Fruit fly (Drosophila melanogaster) whole organism, pupa: ENCODE measurements around the gene dnd.
A peak's percentile ranks its signal among the peaks of the same experiment; 100 is the strongest.

Experiments
- CG10348 ChIP-seq: fragments of 200-800 bp; sonication (Bioruptor generic); IDR thresholded peaks from 2 replicates; pipeline ENCODE4 v1.3.6; 2022; ENCODE audit warnings: missing biosample characterization, missing genetic modification characterization
- CG12605 ChIP-seq: fragments of 200-800 bp; sonication (Bioruptor generic); IDR thresholded peaks from 2 replicates; pipeline ENCODE4 v1.3.6; 2022; ENCODE audit warnings: missing biosample characterization, missing genetic modification characterization
- CG13204 ChIP-seq: fragments of 200-800 bp; sonication (Bioruptor generic); optimal IDR thresholded peaks from 2 replicates; lab custom pipeline; 2018; ENCODE audit warnings: missing biosample characterization, mild to moderate bottlenecking, missing genetic modification characterization, moderate library complexity
- CG14655 ChIP-seq: fragments of 200-800 bp; sonication (Bioruptor generic); optimal IDR thresholded peaks from 3 replicates; lab custom pipeline; 2017; ENCODE audit warnings: mild to moderate bottlenecking, missing biosample characterization, missing genetic modification reagents, missing genetic modification characterization
- CG15710 ChIP-seq: fragments of 200-800 bp; sonication (Bioruptor generic); optimal IDR thresholded peaks from 2 replicates; lab custom pipeline; 2018; ENCODE audit warnings: missing biosample characterization, mild to moderate bottlenecking, missing genetic modification characterization, moderate library complexity
- CG17806 ChIP-seq: fragments of 200-800 bp; sonication (Bioruptor generic); optimal IDR thresholded peaks from 2 replicates; lab custom pipeline; 2018; ENCODE audit warnings: missing biosample characterization, mild to moderate bottlenecking, missing genetic modification characterization, moderate library complexity
- CG32121 ChIP-seq: fragments of 200-800 bp; sonication (Bioruptor generic); IDR thresholded peaks from 2 replicates; pipeline ENCODE4 v1.3.6; 2022; ENCODE audit warnings: missing biosample characterization, missing genetic modification characterization
- CG34367 ChIP-seq: fragments of 200-800 bp; sonication (Bioruptor generic); optimal IDR thresholded peaks from 2 replicates; lab custom pipeline; 2018; ENCODE audit warnings: missing biosample characterization, mild to moderate bottlenecking, missing genetic modification characterization
- CG4496 ChIP-seq: fragments of 200-800 bp; sonication (Bioruptor generic); IDR thresholded peaks from 3 replicates; pipeline ENCODE4 v1.3.6; 2022; ENCODE audit warnings: missing biosample characterization, missing genetic modification characterization
- CG8159 ChIP-seq: fragments of 200-800 bp; sonication (Bioruptor generic); optimal IDR thresholded peaks from 3 replicates; lab custom pipeline; 2018; ENCODE audit warnings: missing biosample characterization, mild to moderate bottlenecking, missing genetic modification characterization, moderate library complexity
- CG8301 ChIP-seq: fragments of 200-800 bp; sonication (Bioruptor generic); optimal IDR thresholded peaks from 2 replicates; lab custom pipeline; 2018; ENCODE audit warnings: missing biosample characterization, mild to moderate bottlenecking, missing genetic modification characterization
- CG9948 ChIP-seq: fragments of 200-800 bp; sonication (Bioruptor generic); optimal IDR thresholded peaks from 2 replicates; lab custom pipeline; 2018; ENCODE audit warnings: missing biosample characterization, mild to moderate bottlenecking, missing genetic modification characterization, moderate library complexity
- D1 ChIP-seq: fragments of 200-800 bp; sonication (Bioruptor generic); optimal IDR thresholded peaks from 2 replicates; lab custom pipeline; 2018; ENCODE audit warnings: missing biosample characterization, mild to moderate bottlenecking, missing genetic modification characterization, moderate library complexity
- EcR ChIP-seq: fragments of 200-800 bp; sonication (Bioruptor generic); optimal IDR thresholded peaks from 3 replicates; lab custom pipeline; 2019; ENCODE audit warnings: missing biosample characterization, missing genetic modification characterization, mild to moderate bottlenecking, moderate library complexity, missing genetic modification reagents
- Ets98B ChIP-seq: fragments of 200-800 bp; sonication (Bioruptor generic); IDR thresholded peaks from 2 replicates; pipeline ENCODE4 v1.3.6; 2022; ENCODE audit warnings: missing biosample characterization, missing genetic modification characterization
- Pif1A ChIP-seq: fragments of 200-800 bp; sonication (Bioruptor generic); optimal IDR thresholded peaks from 3 replicates; lab custom pipeline; 2016; ENCODE audit warnings: missing biosample characterization, missing genetic modification characterization
- Pif1B ChIP-seq: fragments of 200-800 bp; sonication (Bioruptor generic); optimal IDR thresholded peaks from 3 replicates; lab custom pipeline; 2016; ENCODE audit warnings: missing biosample characterization, missing genetic modification characterization
- Snoo ChIP-seq: fragments of 200-800 bp; sonication (Bioruptor generic); optimal IDR thresholded peaks from 3 replicates; lab custom pipeline; 2017; ENCODE audit warnings: missing biosample characterization, mild to moderate bottlenecking, missing genetic modification characterization, inconsistent platforms
- fd96Ca ChIP-seq: fragments of 200-800 bp; sonication (Bioruptor generic); IDR thresholded peaks from 3 replicates; pipeline ENCODE4 v1.3.6; 2022; ENCODE audit warnings: missing biosample characterization, missing genetic modification characterization
- gl ChIP-seq: fragments of 200-800 bp; sonication (Bioruptor generic); optimal IDR thresholded peaks from 2 replicates; lab custom pipeline; 2018; ENCODE audit warnings: missing biosample characterization, mild to moderate bottlenecking, missing genetic modification characterization
- rn ChIP-seq: fragments of 200-800 bp; sonication (Bioruptor generic); IDR thresholded peaks from 2 replicates; pipeline ENCODE4 v1.3.6; 2022; ENCODE audit warnings: missing biosample characterization, missing genetic modification characterization

dnd gene

dm6 chr3R:21852579-21853233 lies 34.4 kb downstream of the dnd start:
- no peak for TF ChIP-seq D1
- TF ChIP-seq CG17806 (tag; lab: Kevin White, UChicago), result peak; percentile 33
- no peak for TF ChIP-seq CG32121 (GFP tag; lab: Robert Waterston, UW)
- TF ChIP-seq Pif1A (GFP tag; lab: Kevin White, UChicago), result peak; percentile 1
- TF ChIP-seq CG4496 (GFP tag; lab: Robert Waterston, UW), result no peak
- peak; percentile 44 for TF ChIP-seq EcR (GFP tag; lab: Kevin White, UChicago)
- no peak for TF ChIP-seq CG10348 (GFP tag; lab: Robert Waterston, UW)
- TF ChIP-seq CG13204 (GFP tag; lab: Kevin White, UChicago), result no peak
- TF ChIP-seq CG8159, result peak; percentile 54
- TF ChIP-seq fd96Ca (GFP tag; lab: Robert Waterston, UW), result 0 out of 3 replicates have a peak, but pooled peaks have one; percentile 33
- TF ChIP-seq CG9948 (tag; lab: Kevin White, UChicago), result peak; percentile 32
- 0 out of 2 replicates have a peak, but pooled peaks have one; percentile 11 for TF ChIP-seq Ets98B (GFP tag; lab: Robert Waterston, UW)
- peak; percentile 39 for TF ChIP-seq CG15710
- peak; percentile 35 for TF ChIP-seq CG14655 (GFP tag; lab: Kevin White, UChicago)
- TF ChIP-seq CG8301 (tag; lab: Kevin White, UChicago), result peak; percentile 21

- TF ChIP-seq EcR (GFP tag; lab: Kevin White, UChicago) (peak; percentile 80), CG17806 (tag; lab: Kevin White, UChicago) (no peak)
- TF ChIP-seq, all 21 proteins: peak for 1
Observed at dm6 chr3R:21851592-21852578, 35.3 kb downstream of the dnd start.

dm6 chr3R:21849988-21850460 lies 37.1 kb downstream of the dnd start:
- TF ChIP-seq CG14655 (GFP tag; lab: Kevin White, UChicago), result peak; percentile 44
- no peak for TF ChIP-seq Pif1B (GFP tag; lab: Kevin White, UChicago)
- TF ChIP-seq CG17806 (tag; lab: Kevin White, UChicago), result no peak
- TF ChIP-seq EcR (GFP tag; lab: Kevin White, UChicago), result no peak
- no peak for TF ChIP-seq D1
- TF ChIP-seq CG12605 (GFP tag; lab: Robert Waterston, UW), result no peak
- no peak for TF ChIP-seq CG10348 (GFP tag; lab: Robert Waterston, UW)
- TF ChIP-seq CG32121 (GFP tag; lab: Robert Waterston, UW), result no peak
- TF ChIP-seq Snoo (tag; lab: Kevin White, UChicago), result no peak
- peak; percentile 28 for TF ChIP-seq CG8301 (tag; lab: Kevin White, UChicago)
- TF ChIP-seq Ets98B (GFP tag; lab: Robert Waterston, UW), result peak; percentile 54; the same call in 1 of the 2 replicates
- TF ChIP-seq CG34367, result no peak
- peak; percentile 53; the same call in 1 of the 3 replicates for TF ChIP-seq fd96Ca (GFP tag; lab: Robert Waterston, UW)
- TF ChIP-seq rn (GFP tag; lab: Robert Waterston, UW), result no peak
- TF ChIP-seq gl, result no peak
- peak; percentile 2 for TF ChIP-seq CG15710
- TF ChIP-seq Pif1A (GFP tag; lab: Kevin White, UChicago), result peak; percentile 36
- TF ChIP-seq CG4496 (GFP tag; lab: Robert Waterston, UW), result peak; percentile 59; the same call in 2 of the 3 replicates
- TF ChIP-seq CG8159, result peak; percentile 3
- no peak for TF ChIP-seq CG13204 (GFP tag; lab: Kevin White, UChicago)
- peak; percentile 19 for TF ChIP-seq CG9948 (tag; lab: Kevin White, UChicago)

- TF ChIP-seq CG9948 (tag; lab: Kevin White, UChicago) (peak; percentile 91), CG8301 (tag; lab: Kevin White, UChicago) (peak; percentile 92), EcR (GFP tag; lab: Kevin White, UChicago) (peak; percentile 43), CG8159 (peak; percentile 95), CG10348 (GFP tag; lab: Robert Waterston, UW) (peak; percentile 69), Snoo (tag; lab: Kevin White, UChicago) (peak; percentile 95), CG13204 (GFP tag; lab: Kevin White, UChicago) (peak; percentile 76), CG32121 (GFP tag; lab: Robert Waterston, UW) (peak; percentile 79), CG17806 (tag; lab: Kevin White, UChicago) (peak; percentile 87), CG14655 (GFP tag; lab: Kevin White, UChicago) (peak; percentile 96), Ets98B (GFP tag; lab: Robert Waterston, UW) (peak; percentile 78), CG34367 (peak; percentile 83), CG15710 (peak; percentile 93), gl (peak; percentile 49), CG4496 (GFP tag; lab: Robert Waterston, UW) (peak; percentile 87), fd96Ca (GFP tag; lab: Robert Waterston, UW) (peak; percentile 78), rn (GFP tag; lab: Robert Waterston, UW) (peak; percentile 34; the same call in 1 of the 2 replicates), Pif1B (GFP tag; lab: Kevin White, UChicago) (peak; percentile 94), Pif1A (GFP tag; lab: Kevin White, UChicago) (peak; percentile 90), D1 (peak; percentile 92), CG12605 (GFP tag; lab: Robert Waterston, UW) (peak; percentile 65)
Observed at dm6 chr3R:21848987-21849442, 38.1 kb downstream of the dnd start.
